Fruit fly (Drosophila melanogaster) whole organism, embryonic: ENCODE results near the gene rho-6.
A peak's percentile ranks its signal among the peaks of the same experiment; 100 is the strongest.

ENCODE experiments used
- Abd-B ChIP-seq: fragments of 200-800 bp; sonication (Bioruptor generic); optimal IDR thresholded peaks from 2 replicates; lab custom pipeline; 2018; ENCODE audit warnings: missing biosample characterization, mild to moderate bottlenecking, missing genetic modification characterization, moderate library complexity
- B-H1 ChIP-seq: fragments of 200-800 bp; sonication (Bioruptor generic); IDR thresholded peaks from 3 replicates; pipeline ENCODE4 v1.3.6; 2022; ENCODE audit warnings: missing biosample characterization, missing genetic modification characterization
- BEAF-32 ChIP-seq: fragments of 200-800 bp; sonication (Bioruptor generic); optimal IDR thresholded peaks from 3 replicates; lab custom pipeline; 2017; ENCODE audit warnings: missing biosample characterization, missing genetic modification characterization, mild to moderate bottlenecking, moderate library complexity, missing genetic modification reagents
- Blimp-1 ChIP-seq: fragments of 200-800 bp; sonication (Bioruptor generic); optimal IDR thresholded peaks from 3 replicates; lab custom pipeline; 2018; ENCODE audit warnings: missing biosample characterization, missing genetic modification characterization, mild to moderate bottlenecking, moderate library complexity, missing genetic modification reagents
- Bteb2 ChIP-seq: fragments of 200-800 bp; sonication (Bioruptor generic); optimal IDR thresholded peaks from 2 replicates; lab custom pipeline; 2016; ENCODE audit warnings: missing biosample characterization, missing genetic modification characterization
- C15 ChIP-seq: fragments of 200-800 bp; sonication (Bioruptor generic); IDR thresholded peaks from 3 replicates; pipeline ENCODE4 v1.3.6; 2022; ENCODE audit warnings: missing biosample characterization, missing genetic modification characterization
- CG1024 ChIP-seq: fragments of 200-800 bp; sonication (Bioruptor generic); IDR thresholded peaks from 2 replicates; pipeline ENCODE4 v1.3.6; 2022; ENCODE audit warnings: missing biosample characterization, missing genetic modification characterization
- CG10366 ChIP-seq: fragments of 200-800 bp; sonication (Bioruptor generic); IDR thresholded peaks from 2 replicates; pipeline ENCODE4 v1.3.6; 2022; ENCODE audit warnings: missing biosample characterization, missing genetic modification characterization
- CG10431 ChIP-seq: fragments of 200-800 bp; sonication (Bioruptor generic); optimal IDR thresholded peaks from 3 replicates; lab custom pipeline; 2018; ENCODE audit warnings: missing biosample characterization, mild to moderate bottlenecking, missing genetic modification characterization
- CG12104 ChIP-seq: fragments of 200-800 bp; sonication (Bioruptor generic); optimal IDR thresholded peaks from 3 replicates; lab custom pipeline; 2016; ENCODE audit warnings: missing biosample characterization, missing genetic modification characterization
- CG1233 ChIP-seq: fragments of 200-800 bp; sonication (Bioruptor generic); optimal IDR thresholded peaks from 4 replicates; lab custom pipeline; 2018; ENCODE audit warnings: missing biosample characterization, mild to moderate bottlenecking, missing genetic modification characterization
- CG13296 ChIP-seq: fragments of 200-800 bp; sonication (Bioruptor generic); optimal IDR thresholded peaks from 3 replicates; lab custom pipeline; 2018; ENCODE audit warnings: missing biosample characterization, mild to moderate bottlenecking, missing genetic modification characterization
- CG3281 ChIP-seq: fragments of 200-800 bp; sonication (Bioruptor generic); optimal IDR thresholded peaks from 3 replicates; lab custom pipeline; 2017; ENCODE audit warnings: missing biosample characterization, mild to moderate bottlenecking, missing genetic modification characterization
- CG34224 ChIP-seq: fragments of 200-800 bp; sonication (Bioruptor generic); IDR thresholded peaks from 3 replicates; pipeline ENCODE4 v1.3.6; 2022; ENCODE audit warnings: missing biosample characterization, missing genetic modification characterization; ENCODE audit not compliant: partially characterized antibody
- CG6765 ChIP-seq: fragments of 200-800 bp; sonication (Bioruptor generic); optimal IDR thresholded peaks from 3 replicates; lab custom pipeline; 2017; ENCODE audit warnings: missing biosample characterization, mild to moderate bottlenecking, missing genetic modification characterization
- CG6813 ChIP-seq: fragments of 200-800 bp; sonication (Bioruptor generic); optimal IDR thresholded peaks from 2 replicates; lab custom pipeline; 2017; ENCODE audit warnings: missing biosample characterization, missing genetic modification characterization, mild to moderate bottlenecking, moderate library complexity, missing genetic modification reagents
- CG9797 ChIP-seq: fragments of 200-800 bp; sonication (Bioruptor generic); optimal IDR thresholded peaks from 3 replicates; lab custom pipeline; 2018; ENCODE audit warnings: missing biosample characterization, mild to moderate bottlenecking, missing genetic modification characterization
- CG9932 ChIP-seq: fragments of 200-800 bp; sonication (Bioruptor generic); IDR thresholded peaks from 2 replicates; pipeline ENCODE4 v1.3.6; 2022; ENCODE audit warnings: missing biosample characterization, missing genetic modification characterization
- CkIIα-i1 ChIP-seq: fragments of 200-800 bp; sonication (Bioruptor generic); IDR thresholded peaks from 2 replicates; pipeline ENCODE4 v1.3.6; 2022; ENCODE audit warnings: missing biosample characterization, missing genetic modification characterization
- E2f2 ChIP-seq: fragments of 200-800 bp; sonication (Bioruptor generic); IDR thresholded peaks from 2 replicates; pipeline ENCODE4 v1.3.6; 2022; ENCODE audit warnings: missing biosample characterization, missing genetic modification characterization
- Ets65A ChIP-seq: fragments of 200-800 bp; sonication (Bioruptor generic); peaks from one replicate; lab custom pipeline; 2016; ENCODE audit warnings: missing biosample characterization, missing genetic modification characterization
- Gug ChIP-seq: fragments of 200-800 bp; sonication (Bioruptor generic); IDR thresholded peaks from 4 replicates; pipeline ENCODE4 v1.3.6; 2022; ENCODE audit warnings: missing biosample characterization, missing genetic modification characterization
- H15 ChIP-seq: fragments of 200-800 bp; sonication (Bioruptor generic); IDR thresholded peaks from 3 replicates; pipeline ENCODE4 v1.3.6; 2022; ENCODE audit warnings: missing biosample characterization, missing genetic modification characterization
- H2.0 ChIP-seq: fragments of 200-800 bp; sonication (Bioruptor generic); IDR thresholded peaks from 2 replicates; pipeline ENCODE4 v1.3.6; 2022; ENCODE audit warnings: missing biosample characterization, missing genetic modification characterization
- HLH3B ChIP-seq: fragments of 200-800 bp; sonication (Bioruptor generic); IDR thresholded peaks from 2 replicates; pipeline ENCODE4 v1.3.6; 2022; ENCODE audit warnings: missing biosample characterization, missing genetic modification characterization
- Lhr ChIP-seq: fragments of 200-800 bp; sonication (Bioruptor generic); optimal IDR thresholded peaks from 3 replicates; lab custom pipeline; 2017; ENCODE audit warnings: mild to moderate bottlenecking, missing biosample characterization, missing genetic modification reagents, missing genetic modification characterization
- Lpt ChIP-seq: fragments of >200 bp; optimal IDR thresholded peaks from 2 replicates; lab custom pipeline; 2018; ENCODE audit warnings: missing biosample characterization, missing genetic modification characterization
- Med ChIP-seq: fragments of 200-800 bp; sonication (Bioruptor generic); peaks from one replicate; lab custom pipeline; 2016; ENCODE audit warnings: missing biosample characterization, missing genetic modification characterization, mild to moderate bottlenecking, inconsistent platforms, moderate library complexity
- Oli ChIP-seq: fragments of 200-800 bp; sonication (Bioruptor generic); optimal IDR thresholded peaks from 2 replicates; lab custom pipeline; 2018; ENCODE audit warnings: missing biosample characterization, mild to moderate bottlenecking, missing genetic modification characterization, moderate library complexity
- Ptx1 ChIP-seq: fragments of 200-800 bp; sonication (Bioruptor generic); IDR thresholded peaks from 2 replicates; pipeline ENCODE4 v1.3.6; 2022; ENCODE audit warnings: missing biosample characterization, missing genetic modification characterization
- ase ChIP-seq: fragments of 200-800 bp; sonication (Bioruptor generic); IDR thresholded peaks from 3 replicates; pipeline ENCODE4 v1.3.6; 2022; ENCODE audit warnings: missing biosample characterization, missing genetic modification characterization
- bbx ChIP-seq: fragments of 200-800 bp; sonication (Bioruptor generic); IDR thresholded peaks from 2 replicates; pipeline ENCODE4 v1.3.6; 2022; ENCODE audit warnings: missing biosample characterization, missing genetic modification characterization; ENCODE audit not compliant: partially characterized antibody
- cas ChIP-seq: fragments of 200-800 bp; sonication (Bioruptor generic); IDR thresholded peaks from 2 replicates; pipeline ENCODE4 v1.3.6; 2022; ENCODE audit warnings: missing biosample characterization, missing genetic modification characterization
- chinmo ChIP-seq: fragments of 200-800 bp; sonication (Bioruptor generic); IDR thresholded peaks from 4 replicates; pipeline ENCODE4 v1.3.6; 2022; ENCODE audit warnings: missing biosample characterization, missing genetic modification characterization; ENCODE audit not compliant: partially characterized antibody
- emc ChIP-seq: fragments of 200-800 bp; sonication (Bioruptor generic); optimal IDR thresholded peaks from 2 replicates; lab custom pipeline; 2016; ENCODE audit warnings: missing biosample characterization, missing genetic modification characterization
- fu2 ChIP-seq: fragments of 200-800 bp; sonication (Bioruptor generic); optimal IDR thresholded peaks from 2 replicates; lab custom pipeline; 2016; ENCODE audit warnings: missing biosample characterization, missing genetic modification characterization
- gcm2 ChIP-seq: fragments of 200-800 bp; sonication (Bioruptor generic); optimal IDR thresholded peaks from 2 replicates; lab custom pipeline; 2016; ENCODE audit warnings: missing biosample characterization, missing genetic modification characterization
- jumu ChIP-seq: fragments of 200-800 bp; sonication (Bioruptor generic); optimal IDR thresholded peaks from 3 replicates; lab custom pipeline; 2016; ENCODE audit warnings: missing biosample characterization, missing genetic modification characterization
- lab ChIP-seq: fragments of 200-800 bp; sonication (Bioruptor generic); optimal IDR thresholded peaks from 3 replicates; lab custom pipeline; 2017; ENCODE audit warnings: missing biosample characterization, missing genetic modification characterization, mild to moderate bottlenecking, moderate library complexity, missing genetic modification reagents
- nau ChIP-seq: fragments of 200-800 bp; sonication (Bioruptor generic); optimal IDR thresholded peaks from 3 replicates; lab custom pipeline; 2017; ENCODE audit warnings: missing biosample characterization, mild to moderate bottlenecking, missing genetic modification characterization, missing genetic modification reagents
- pan ChIP-seq, 4 experiments: fragments of >200 bp in 3 of 4; fragments of 200-800 bp in 1 of 4; sonication (Bioruptor generic) in 1 of 4; optimal IDR thresholded peaks in 3 of 4; IDR thresholded peaks in 1 of 4; 2 replicates each; pipeline versions ENCODE4 v1.3.6 to Lab custom; 2017 to 2022; ENCODE audit warnings: missing biosample characterization in 2 of 4, missing genetic modification characterization in 2 of 4, mixed read lengths in 1 of 4
- rib ChIP-seq: fragments of 200-800 bp; sonication (Bioruptor generic); IDR thresholded peaks from 2 replicates; pipeline ENCODE4 v1.3.6; 2022; ENCODE audit warnings: missing biosample characterization, missing genetic modification characterization
- schlank ChIP-seq: fragments of 200-800 bp; sonication (Bioruptor generic); optimal IDR thresholded peaks from 2 replicates; lab custom pipeline; 2018; ENCODE audit warnings: missing biosample characterization, mild to moderate bottlenecking, missing genetic modification characterization
- sens ChIP-seq: fragments of 200-800 bp; sonication (Bioruptor generic); peaks from one replicate; lab custom pipeline; 2016; ENCODE audit warnings: missing biosample characterization, missing genetic modification characterization
- sens-2 ChIP-seq: fragments of 200-800 bp; sonication (Bioruptor generic); IDR thresholded peaks from 2 replicates; pipeline ENCODE4 v1.3.6; 2022; ENCODE audit warnings: missing biosample characterization, missing genetic modification characterization
- slp2 ChIP-seq: fragments of 200-800 bp; sonication (Bioruptor generic); optimal IDR thresholded peaks from 2 replicates; lab custom pipeline; 2016; ENCODE audit warnings: missing biosample characterization, missing genetic modification characterization
- stwl ChIP-seq: fragments of 200-800 bp; sonication (Bioruptor generic); optimal IDR thresholded peaks from 3 replicates; lab custom pipeline; 2018; ENCODE audit warnings: missing biosample characterization, mild to moderate bottlenecking, missing genetic modification characterization, moderate library complexity
- unpg ChIP-seq: fragments of 200-800 bp; sonication (Bioruptor generic); optimal IDR thresholded peaks from 3 replicates; lab custom pipeline; 2018; ENCODE audit warnings: missing biosample characterization, mild to moderate bottlenecking, missing genetic modification characterization, moderate library complexity
- vfl ChIP-seq: fragments of 200-800 bp; sonication (Bioruptor generic); optimal IDR thresholded peaks from 2 replicates; lab custom pipeline; 2016; ENCODE audit warnings: missing biosample characterization, missing genetic modification characterization
- vnd ChIP-seq: fragments of 200-800 bp; sonication (Bioruptor generic); IDR thresholded peaks from 3 replicates; pipeline ENCODE4 v1.3.6; 2022; ENCODE audit warnings: missing biosample characterization, missing genetic modification characterization; ENCODE audit not compliant: partially characterized antibody
- z ChIP-seq: fragments of 200-800 bp; sonication (Bioruptor generic); IDR thresholded peaks from 3 replicates; pipeline ENCODE4 v1.3.6; 2022; ENCODE audit warnings: missing biosample characterization, missing genetic modification characterization
- zfh2 ChIP-seq: fragments of 200-800 bp; sonication (Bioruptor generic); optimal IDR thresholded peaks from 2 replicates; lab custom pipeline; 2016; ENCODE audit warnings: missing biosample characterization, missing genetic modification characterization

rho-6 gene

dm6 chr2L:12177621-12178020 is 44.4 kb upstream of the rho-6 start, which contains the start of gene atilla (continued):
- TF ChIP-seq CG10431 (no peak), gcm2 (GFP tag; lab: Kevin White, UChicago) (no peak), unpg (GFP tag; lab: Kevin White, UChicago) (no peak), sens (no peak), Ptx1 (GFP tag; lab: Robert Waterston, UW) (no peak), CG34224 (0 out of 3 replicates have a peak, but pooled peaks have one; percentile 11), lab (GFP tag; lab: Kevin White, UChicago) (peak; percentile 36), B-H1 (GFP tag; lab: Robert Waterston, UW) (no peak), Gug (GFP tag; lab: Robert Waterston, UW) (no peak), sens-2 (GFP tag; lab: Robert Waterston, UW) (no peak), vfl (GFP tag; lab: Kevin White, UChicago) (no peak), zfh2 (GFP tag; lab: Kevin White, UChicago) (no peak), CG13296 (peak; percentile 10), H15 (no peak), HLH3B (no peak), bbx (GFP tag; lab: Robert Waterston, UW) (no peak), CG6765 (GFP tag; lab: Kevin White, UChicago) (peak; percentile 12), Lpt (no peak), Blimp-1 (no peak), cas (no peak), fu2 (no peak), rib (GFP tag; lab: Robert Waterston, UW) (no peak), CG10366 (GFP tag; lab: Robert Waterston, UW) (no peak), Bteb2 (GFP tag; lab: Kevin White, UChicago) (no peak), Med (peak; percentile 42), ase (GFP tag; lab: Robert Waterston, UW) (no peak), CG1024 (GFP tag; lab: Robert Waterston, UW) (no peak), Abd-B (GFP tag; lab: Kevin White, UChicago) (no peak), emc (no peak), CG1233 (no peak), chinmo (GFP tag; lab: Robert Waterston, UW) (peak; percentile 78; the same call in 1 of the 4 replicates), CG3281 (peak; percentile 26), E2f2 (GFP tag; lab: Robert Waterston, UW) (no peak), C15 (GFP tag; lab: Robert Waterston, UW) (no peak), schlank (tag; lab: Kevin White, UChicago) (no peak), BEAF-32 (GFP tag; lab: Kevin White, UChicago) (no peak), CG12104 (GFP tag; lab: Kevin White, UChicago) (no peak), CkIIα-i1 (GFP tag; lab: Robert Waterston, UW) (no peak), Oli (no peak), jumu (no peak), CG9932 (GFP tag; lab: Robert Waterston, UW) (no peak), Ets65A (GFP tag; lab: Kevin White, UChicago) (no peak), Lhr (GFP tag; lab: Kevin White, UChicago) (no peak), slp2 (GFP tag; lab: Kevin White, UChicago) (no peak), CG9797 (no peak), z (peak; percentile 95), stwl (tag; lab: Kevin White, UChicago) (no peak), nau (GFP tag; lab: Kevin White, UChicago) (no peak), CG6813 (GFP tag; lab: Kevin White, UChicago) (no peak), vnd (GFP tag; lab: Robert Waterston, UW) (no peak), H2.0 (GFP tag; lab: Robert Waterston, UW) (no peak), pan (optimal IDR thresholded peaks at IDR 0.05; lab: Kevin White, UChicago) (no peak), pan (GFP tag; optimal IDR thresholded peaks at IDR 0.05 in 1 of 2, IDR thresholded peaks at IDR 0.05 in 1 of 2) (no peak)
